Worm (Caenorhabditis elegans): ENCODE results near the gene fbxa-26.

DNA sequence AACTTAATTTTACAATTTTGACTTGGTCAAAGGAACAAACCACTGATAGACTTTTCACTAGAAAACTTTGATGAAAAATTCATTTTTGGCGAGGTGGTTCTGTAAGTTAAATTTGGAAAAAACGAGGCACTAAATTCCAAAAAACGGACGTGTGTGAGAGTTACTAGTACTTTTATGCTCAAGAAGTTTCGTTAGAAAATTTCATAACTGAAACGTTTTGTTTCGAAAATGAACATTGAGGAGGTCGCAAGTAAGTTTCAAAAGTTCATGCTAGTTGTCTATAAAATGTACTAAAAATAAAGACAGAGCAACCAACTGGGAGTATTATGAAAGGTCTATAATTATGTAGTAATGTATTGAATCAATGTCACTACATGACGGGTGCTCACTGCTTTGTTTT, 49.4 kb upstream of the fbxa-26 start, which contains the start of gene pals-17:
- TF ChIP-seq lin-35 (GFP tag; optimal IDR thresholded peaks at IDR 0.05) (no peak), ama-1 (optimal IDR thresholded peaks at IDR 0.05) (no peak), skn-1 (tag; optimal IDR thresholded peaks at IDR 0.05) (no peak), unc-130 (tag; optimal IDR thresholded peaks at IDR 0.05) (no peak), fkh-10 (GFP tag; optimal IDR thresholded peaks at IDR 0.05) (no peak), unc-62 (GFP tag; optimal IDR thresholded peaks at IDR 0.05) (no peak)
